Comparison of ENCODE assay signal across 1 fruit fly cellular context in genomic region chr3L:15967588-15968500, dm6.
A peak's percentile ranks its signal among the peaks of the same experiment; 100 is the strongest.
TF ChIP-seq lines count a peak whose summit lies in the region.

Gene Brr2 (minus strand): TSS chr3L:15967872.
Gene CG10516 (plus strand): TSS chr3L:15968204.

TF ChIP-seq in whole organism, embryonic, 481 proteins besides CTCF, POLR2A, EP300 and RAD21 (continued from another document and continues in another):
- TF ChIP-seq CG1529 (GFP tag; optimal IDR thresholded peaks at IDR 0.05; lab: Kevin White, UChicago) (no peak), CG31441 (GFP tag; IDR thresholded peaks at IDR 0.05; lab: Robert Waterston, UW) (peak; percentile 73), zfh2 (GFP tag; optimal IDR thresholded peaks at IDR 0.05; lab: Kevin White, UChicago) (peak; percentile 31), BtbVII (GFP tag; optimal IDR thresholded peaks at IDR 0.05; lab: Kevin White, UChicago) (no peak), CG2199 (GFP tag; IDR thresholded peaks at IDR 0.05; lab: Robert Waterston, UW) (no peak), bbx (GFP tag; IDR thresholded peaks at IDR 0.05; lab: Robert Waterston, UW; ENCODE audit: partially characterized antibody) (no peak), Xrp1 (GFP tag; IDR thresholded peaks at IDR 0.05; lab: Robert Waterston, UW) (no peak), Awh (GFP tag; IDR thresholded peaks at IDR 0.05; lab: Robert Waterston, UW) (0 out of 2 replicates have a peak, but pooled peaks have one; percentile 21), ind (GFP tag; optimal IDR thresholded peaks at IDR 0.05; lab: Kevin White, UChicago) (no peak), CG1233 (GFP tag; optimal IDR thresholded peaks at IDR 0.05; lab: Kevin White, UChicago) (no peak), CG17568 (GFP tag; optimal IDR thresholded peaks at IDR 0.05; lab: Kevin White, UChicago) (no peak), CG15073 (GFP tag; optimal IDR thresholded peaks at IDR 0.05; lab: Kevin White, UChicago) (no peak), ac (GFP tag; optimal IDR thresholded peaks at IDR 0.05; lab: Kevin White, UChicago) (no peak), inv (GFP tag; IDR thresholded peaks at IDR 0.05; lab: Robert Waterston, UW; ENCODE audit: partially characterized antibody) (no peak), CG4360 (GFP tag; IDR thresholded peaks at IDR 0.05; lab: Robert Waterston, UW) (no peak), scrt (GFP tag; optimal IDR thresholded peaks at IDR 0.05; lab: Kevin White, UChicago) (no peak), hbn (GFP tag; IDR thresholded peaks at IDR 0.05; lab: Robert Waterston, UW; ENCODE audit: partially characterized antibody) (no peak), sima (GFP tag; optimal IDR thresholded peaks at IDR 0.05; lab: Kevin White, UChicago) (no peak), B-H2 (GFP tag; optimal IDR thresholded peaks at IDR 0.05; lab: Kevin White, UChicago) (no peak), CG14014 (GFP tag; IDR thresholded peaks at IDR 0.05; lab: Robert Waterston, UW) (no peak), exex (tag; optimal IDR thresholded peaks at IDR 0.05; lab: Kevin White, UChicago) (no peak), p53 (GFP tag; optimal IDR thresholded peaks at IDR 0.05; lab: Kevin White, UChicago) (peak; percentile 23), slbo (GFP tag; IDR thresholded peaks at IDR 0.05; lab: Robert Waterston, UW) (no peak), Ssrp (tag; optimal IDR thresholded peaks at IDR 0.05; lab: Kevin White, UChicago) (no peak), CG33213 (GFP tag; optimal IDR thresholded peaks at IDR 0.05; lab: Kevin White, UChicago) (peak; percentile 43), Mad (GFP tag; optimal IDR thresholded peaks at IDR 0.05; lab: Kevin White, UChicago) (peak; percentile 35), CG18764 (GFP tag; optimal IDR thresholded peaks at IDR 0.05; lab: Kevin White, UChicago) (no peak), CG32767 (GFP tag; IDR thresholded peaks at IDR 0.05; lab: Robert Waterston, UW) (no peak), Myb (GFP tag; optimal IDR thresholded peaks at IDR 0.05; lab: Kevin White, UChicago) (peak; percentile 41), tgo (GFP tag; IDR thresholded peaks at IDR 0.05; lab: Robert Waterston, UW) (no peak), Hr51 (GFP tag; optimal IDR thresholded peaks at IDR 0.05; lab: Kevin White, UChicago) (peak in 1 of 2 experiments; percentile 29), ranshi (GFP tag; IDR thresholded peaks at IDR 0.05; lab: Robert Waterston, UW) (no peak), CG16863 (GFP tag; optimal IDR thresholded peaks at IDR 0.05; lab: Kevin White, UChicago) (no peak), so (GFP tag; IDR thresholded peaks at IDR 0.05; lab: Robert Waterston, UW) (no peak), H15 (GFP tag; IDR thresholded peaks at IDR 0.05; lab: Robert Waterston, UW) (no peak), CG1024 (GFP tag; IDR thresholded peaks at IDR 0.05; lab: Robert Waterston, UW) (0 out of 2 replicates have a peak, but pooled peaks have one; percentile 5), Eip74EF (GFP tag; optimal IDR thresholded peaks at IDR 0.05; lab: Kevin White, UChicago) (no peak), CG13123 (GFP tag; optimal IDR thresholded peaks at IDR 0.05; lab: Kevin White, UChicago) (no peak), nerfin-1 (tag; optimal IDR thresholded peaks at IDR 0.05; lab: Kevin White, UChicago) (peak; percentile 19), C15 (GFP tag; IDR thresholded peaks at IDR 0.05; lab: Robert Waterston, UW) (no peak), Usf (GFP tag; optimal IDR thresholded peaks at IDR 0.05; lab: Kevin White, UChicago) (no peak), Dref (GFP tag; IDR thresholded peaks at IDR 0.05; lab: Robert Waterston, UW) (peak; percentile 79), Stat92E (GFP tag; optimal IDR thresholded peaks at IDR 0.05; lab: Kevin White, UChicago) (peak in 1 of 3 experiments; percentile 63), CG7839 (tag; optimal IDR thresholded peaks at IDR 0.05; lab: Kevin White, UChicago) (no peak), CG3847 (GFP tag; IDR thresholded peaks at IDR 0.05; lab: Robert Waterston, UW) (peak; percentile 62), klu (GFP tag; IDR thresholded peaks at IDR 0.05; lab: Robert Waterston, UW) (no peak), CG2116 (GFP tag; optimal IDR thresholded peaks at IDR 0.05; lab: Kevin White, UChicago) (peak; percentile 78), insv (GFP tag; optimal IDR thresholded peaks at IDR 0.05; lab: Kevin White, UChicago) (peak in 1 of 2 experiments; percentile 25), caup (GFP tag; optimal IDR thresholded peaks at IDR 0.05; lab: Kevin White, UChicago; ENCODE audit: severe bottlenecking) (no peak), Doc2 (GFP tag; IDR thresholded peaks at IDR 0.05; lab: Robert Waterston, UW) (no peak), CG2120 (GFP tag; optimal IDR thresholded peaks at IDR 0.05; lab: Kevin White, UChicago) (peak; percentile 48), CG6254 (GFP tag; optimal IDR thresholded peaks at IDR 0.05; lab: Kevin White, UChicago) (no peak), CG34224 (GFP tag; IDR thresholded peaks at IDR 0.05; lab: Robert Waterston, UW; ENCODE audit: partially characterized antibody) (peak; percentile 27; the same call in 1 of the 3 replicates), HmgZ (tag; optimal IDR thresholded peaks at IDR 0.05; lab: Kevin White, UChicago) (peak; percentile 50), tna (GFP tag; IDR thresholded peaks at IDR 0.05; lab: Robert Waterston, UW; ENCODE audit: partially characterized antibody) (0 out of 2 replicates have a peak, but pooled peaks have one; percentile 13), vvl (GFP tag; IDR thresholded peaks at IDR 0.05; lab: Robert Waterston, UW) (no peak), CG17612 (GFP tag; IDR thresholded peaks at IDR 0.05; lab: Robert Waterston, UW) (no peak), vfl (GFP tag; optimal IDR thresholded peaks at IDR 0.05; lab: Kevin White, UChicago) (no peak), Fer3 (tag; optimal IDR thresholded peaks at IDR 0.05; lab: Kevin White, UChicago) (no peak), fru (optimal IDR thresholded peaks at IDR 0.05; lab: Kevin White, UChicago) (no peak), Fer1 (GFP tag; optimal IDR thresholded peaks at IDR 0.05; lab: Kevin White, UChicago) (no peak), CG16779 (GFP tag; IDR thresholded peaks at IDR 0.05; lab: Robert Waterston, UW) (no peak), her (GFP tag; optimal IDR thresholded peaks at IDR 0.05; lab: Kevin White, UChicago) (peak; percentile 27), hkb (optimal IDR thresholded peaks at IDR 0.05; lab: Kevin White, UChicago) (peak; percentile 70), hkb (GFP tag; IDR thresholded peaks at IDR 0.05; lab: Robert Waterston, UW) (peak; percentile 49; the same call in 1 of the 2 replicates), Bteb2 (GFP tag; optimal IDR thresholded peaks at IDR 0.05; lab: Kevin White, UChicago) (peak; percentile 50), nmo (GFP tag; optimal IDR thresholded peaks at IDR 0.05; lab: Kevin White, UChicago) (peak; percentile 74), gsb (GFP tag; IDR thresholded peaks at IDR 0.05; lab: Robert Waterston, UW) (no peak), CG6765 (GFP tag; optimal IDR thresholded peaks at IDR 0.05; lab: Kevin White, UChicago) (no peak), CG12659 (GFP tag; optimal IDR thresholded peaks at IDR 0.05; lab: Kevin White, UChicago) (peak; percentile 67), dmrt11E (tag; optimal IDR thresholded peaks at IDR 0.05; lab: Kevin White, UChicago) (no peak), az2 (GFP tag; optimal IDR thresholded peaks at IDR 0.05; lab: Kevin White, UChicago) (no peak), Taf1 (GFP tag; IDR thresholded peaks at IDR 0.05; lab: Robert Waterston, UW) (no peak), CG10565 (GFP tag; optimal IDR thresholded peaks at IDR 0.05; lab: Kevin White, UChicago) (no peak), CG15514 (GFP tag; optimal IDR thresholded peaks at IDR 0.05; lab: Kevin White, UChicago) (peak; percentile 70), gro (GFP tag; optimal IDR thresholded peaks at IDR 0.05; lab: Kevin White, UChicago) (no peak), peb (GFP tag; IDR thresholded peaks at IDR 0.05; lab: Robert Waterston, UW) (no peak), BEAF-32 (GFP tag; optimal IDR thresholded peaks at IDR 0.05; lab: Kevin White, UChicago) (peak; percentile 68), eve (GFP tag; optimal IDR thresholded peaks at IDR 0.05; lab: Kevin White, UChicago) (no peak), pita (GFP tag; optimal IDR thresholded peaks at IDR 0.05; lab: Kevin White, UChicago) (no peak), Oli (tag; optimal IDR thresholded peaks at IDR 0.05; lab: Kevin White, UChicago) (no peak), CG7928 (GFP tag; optimal IDR thresholded peaks at IDR 0.05; lab: Kevin White, UChicago) (peak; percentile 30), emc (GFP tag; optimal IDR thresholded peaks at IDR 0.05; lab: Kevin White, UChicago) (no peak), psq (GFP tag; optimal IDR thresholded peaks at IDR 0.05; lab: Kevin White, UChicago) (no peak), CG31388 (GFP tag; optimal IDR thresholded peaks at IDR 0.05; lab: Kevin White, UChicago) (no peak), Ptx1 (GFP tag; IDR thresholded peaks at IDR 0.05; lab: Robert Waterston, UW) (no peak), Six4 (GFP tag; optimal IDR thresholded peaks at IDR 0.05; lab: Kevin White, UChicago) (peak; percentile 13), CG7556 (GFP tag; optimal IDR thresholded peaks at IDR 0.05; lab: Kevin White, UChicago) (no peak), CG32532 (GFP tag; IDR thresholded peaks at IDR 0.05; lab: Robert Waterston, UW) (no peak), Adf1 (GFP tag; IDR thresholded peaks at IDR 0.05; lab: Robert Waterston, UW) (peak; percentile 97), Gug (GFP tag; IDR thresholded peaks at IDR 0.05; lab: Robert Waterston, UW) (no peak), unpg (GFP tag; optimal IDR thresholded peaks at IDR 0.05; lab: Kevin White, UChicago) (no peak), Nf-YA (GFP tag; IDR thresholded peaks at IDR 0.05; lab: Robert Waterston, UW) (no peak), z (GFP tag; IDR thresholded peaks at IDR 0.05; lab: Robert Waterston, UW) (no peak), CG6683 (GFP tag; optimal IDR thresholded peaks at IDR 0.05; lab: Kevin White, UChicago) (no peak), CG12219 (GFP tag; optimal IDR thresholded peaks at IDR 0.05; lab: Kevin White, UChicago) (no peak), amos (GFP tag; IDR thresholded peaks at IDR 0.05; lab: Robert Waterston, UW; ENCODE audit: partially characterized antibody) (0 out of 2 replicates have a peak, but pooled peaks have one; percentile 35), gsb-n (tag; optimal IDR thresholded peaks at IDR 0.05; lab: Kevin White, UChicago) (no peak), wdn (GFP tag; IDR thresholded peaks at IDR 0.05; lab: Robert Waterston, UW) (no peak), CG2875 (GFP tag; optimal IDR thresholded peaks at IDR 0.05; lab: Kevin White, UChicago) (no peak), salm (tag; optimal IDR thresholded peaks at IDR 0.05; lab: Kevin White, UChicago) (no peak), NK7.1 (GFP tag; optimal IDR thresholded peaks at IDR 0.05; lab: Kevin White, UChicago) (no peak), pho (GFP tag; optimal IDR thresholded peaks at IDR 0.05; lab: Kevin White, UChicago) (no peak), nom (GFP tag; optimal IDR thresholded peaks at IDR 0.05; lab: Kevin White, UChicago) (no peak), dpn (GFP tag; optimal IDR thresholded peaks at IDR 0.05; lab: Kevin White, UChicago) (peak in 1 of 2 experiments; percentile 22), kay (GFP tag; optimal IDR thresholded peaks at IDR 0.05; lab: Kevin White, UChicago) (peak; percentile 85), vnd (GFP tag; IDR thresholded peaks at IDR 0.05; lab: Robert Waterston, UW; ENCODE audit: partially characterized antibody) (no peak), CG14667 (GFP tag; IDR thresholded peaks at IDR 0.05; lab: Robert Waterston, UW) (no peak), CG12236 (GFP tag; optimal IDR thresholded peaks at IDR 0.05; lab: Kevin White, UChicago) (no peak), tin (GFP tag; optimal IDR thresholded peaks at IDR 0.05; lab: Kevin White, UChicago) (peak; percentile 13), CG10654 (GFP tag; optimal IDR thresholded peaks at IDR 0.05; lab: Kevin White, UChicago) (peak; percentile 17), Ada2b (GFP tag; IDR thresholded peaks at IDR 0.05; lab: Robert Waterston, UW) (no peak), br (optimal IDR thresholded peaks at IDR 0.05; lab: Kevin White, UChicago) (no peak), slp2 (GFP tag; optimal IDR thresholded peaks at IDR 0.05; lab: Kevin White, UChicago) (no peak), ATbp (GFP tag; optimal IDR thresholded peaks at IDR 0.05; lab: Kevin White, UChicago) (no peak), Sry-β (GFP tag; optimal IDR thresholded peaks at IDR 0.05; lab: Kevin White, UChicago) (no peak), stc (GFP tag; IDR thresholded peaks at IDR 0.05; lab: Robert Waterston, UW) (no peak), CG11398 (GFP tag; optimal IDR thresholded peaks at IDR 0.05; lab: Kevin White, UChicago) (no peak), CG30403 (GFP tag; optimal IDR thresholded peaks at IDR 0.05; lab: Kevin White, UChicago) (peak; percentile 38), lola (GFP tag; optimal IDR thresholded peaks at IDR 0.05; lab: Kevin White, UChicago) (peak in 1 of 3 experiments; percentile 31), esg (GFP tag; conservative IDR thresholded peaks at IDR 0.05; lab: Robert Waterston, UW) (no peak), crol (GFP tag; IDR thresholded peaks at IDR 0.05; lab: Robert Waterston, UW) (no peak), CG7745 (tag; optimal IDR thresholded peaks at IDR 0.05; lab: Kevin White, UChicago) (no peak), Scr (GFP tag; IDR thresholded peaks at IDR 0.05; lab: Robert Waterston, UW; ENCODE audit: partially characterized antibody) (peak; percentile 34), CG11456 (GFP tag; IDR thresholded peaks at IDR 0.05; lab: Robert Waterston, UW) (no peak), CG4730 (GFP tag; IDR thresholded peaks at IDR 0.05; lab: Robert Waterston, UW) (no peak), Rx (GFP tag; IDR thresholded peaks at IDR 0.05; lab: Robert Waterston, UW) (no peak), CG31365 (tag; optimal IDR thresholded peaks at IDR 0.05; lab: Kevin White, UChicago) (no peak), dm (GFP tag; optimal IDR thresholded peaks at IDR 0.05; lab: Kevin White, UChicago) (peak; percentile 21), CG1602 (GFP tag; optimal IDR thresholded peaks at IDR 0.05; lab: Kevin White, UChicago) (no peak), pros (GFP tag; optimal IDR thresholded peaks at IDR 0.05; lab: Kevin White, UChicago) (no peak), CkIIα-i1 (GFP tag; IDR thresholded peaks at IDR 0.05; lab: Robert Waterston, UW) (no peak), Lim3 (GFP tag; IDR thresholded peaks at IDR 0.05; lab: Robert Waterston, UW) (no peak), bcd (GFP tag; optimal IDR thresholded peaks at IDR 0.05; lab: Kevin White, UChicago) (no peak), ham (GFP tag; IDR thresholded peaks at IDR 0.05; lab: Robert Waterston, UW) (no peak), Med (GFP tag; lab: Kevin White, UChicago) (peak; percentile 86), Blimp-1 (GFP tag; optimal IDR thresholded peaks at IDR 0.05; lab: Kevin White, UChicago) (no peak)
